Fruit fly (Drosophila melanogaster) whole organism, prepupa: Measurements from ENCODE around the gene dmrt93B.

Experiments used
- Blimp-1 ChIP-seq: fragments of 200-800 bp; sonication (Bioruptor generic); optimal IDR thresholded peaks from 3 replicates; lab custom pipeline; 2017; ENCODE audit warnings: missing biosample characterization, missing genetic modification characterization, mild to moderate bottlenecking, moderate library complexity, missing genetic modification reagents
- CG10669 ChIP-seq: fragments of 200-800 bp; sonication (Bioruptor generic); optimal IDR thresholded peaks from 3 replicates; lab custom pipeline; 2018; ENCODE audit warnings: missing biosample characterization, mild to moderate bottlenecking, missing genetic modification characterization, moderate library complexity
- CG11294 ChIP-seq: fragments of 200-800 bp; sonication (Bioruptor generic); IDR thresholded peaks from 2 replicates; pipeline ENCODE4 v1.3.6; 2022; ENCODE audit warnings: missing biosample characterization, missing genetic modification characterization
- CG11762 ChIP-seq: fragments of 200-800 bp; sonication (Bioruptor generic); optimal IDR thresholded peaks from 3 replicates; lab custom pipeline; 2016; ENCODE audit warnings: missing biosample characterization, missing genetic modification characterization; ENCODE audit not compliant: insufficient read depth
- CG11902 ChIP-seq: fragments of 200-800 bp; sonication (Bioruptor generic); optimal IDR thresholded peaks from 3 replicates; lab custom pipeline; 2016; ENCODE audit warnings: missing biosample characterization, missing genetic modification characterization
- CG15336 ChIP-seq: fragments of 200-800 bp; sonication (Bioruptor generic); IDR thresholded peaks from 2 replicates; pipeline ENCODE4 v1.3.6; 2022; ENCODE audit warnings: missing biosample characterization, missing genetic modification characterization
- CG1621 ChIP-seq: fragments of 200-800 bp; sonication (Bioruptor generic); optimal IDR thresholded peaks from 3 replicates; lab custom pipeline; 2018; ENCODE audit warnings: missing biosample characterization, mild to moderate bottlenecking, missing genetic modification characterization
- CG16779 ChIP-seq: fragments of 200-800 bp; sonication (Bioruptor generic); optimal IDR thresholded peaks from 3 replicates; lab custom pipeline; 2017; ENCODE audit warnings: missing biosample characterization, mild to moderate bottlenecking, missing genetic modification characterization
- CG3032 ChIP-seq: fragments of 200-800 bp; optimal IDR thresholded peaks from 2 replicates; lab custom pipeline; 2019; ENCODE audit warnings: missing biosample characterization, mild to moderate bottlenecking, missing genetic modification characterization, moderate library complexity
- CG31627 ChIP-seq: fragments of 200-800 bp; sonication (Bioruptor generic); optimal IDR thresholded peaks from 3 replicates; lab custom pipeline; 2016; ENCODE audit warnings: missing biosample characterization, missing genetic modification characterization
- CG32006 ChIP-seq: fragments of 200-800 bp; sonication (Bioruptor generic); optimal IDR thresholded peaks from 3 replicates; lab custom pipeline; 2017; ENCODE audit warnings: missing biosample characterization, mild to moderate bottlenecking, missing genetic modification characterization
- CG34406 ChIP-seq: fragments of 200-800 bp; sonication (Bioruptor generic); optimal IDR thresholded peaks from 3 replicates; lab custom pipeline; 2016; ENCODE audit warnings: missing biosample characterization, missing genetic modification characterization
- CG3919 ChIP-seq: fragments of 200-800 bp; sonication (Bioruptor generic); optimal IDR thresholded peaks from 3 replicates; lab custom pipeline; 2016; ENCODE audit warnings: missing biosample characterization, missing genetic modification characterization
- CG4318 ChIP-seq: fragments of 200-800 bp; sonication (Bioruptor generic); optimal IDR thresholded peaks from 3 replicates; lab custom pipeline; 2017; ENCODE audit warnings: missing biosample characterization, mild to moderate bottlenecking, missing genetic modification characterization
- CG6276 ChIP-seq: fragments of 200-800 bp; sonication (Bioruptor generic); optimal IDR thresholded peaks from 2 replicates; lab custom pipeline; 2017; ENCODE audit warnings: missing biosample characterization, mild to moderate bottlenecking, missing genetic modification characterization
- CG6792 ChIP-seq: fragments of 200-800 bp; sonication (Bioruptor generic); optimal IDR thresholded peaks from 3 replicates; lab custom pipeline; 2016; ENCODE audit warnings: missing biosample characterization, missing genetic modification characterization
- CG6854 ChIP-seq: fragments of 200-800 bp; sonication (Bioruptor generic); optimal IDR thresholded peaks from 2 replicates; lab custom pipeline; 2017; ENCODE audit warnings: missing biosample characterization, mild to moderate bottlenecking, missing genetic modification characterization
- CG7368 ChIP-seq: fragments of 200-800 bp; sonication (Bioruptor generic); optimal IDR thresholded peaks from 3 replicates; lab custom pipeline; 2016; ENCODE audit warnings: missing biosample characterization, missing genetic modification characterization
- CG8119 ChIP-seq: fragments of 200-800 bp; sonication (Bioruptor generic); IDR thresholded peaks from 3 replicates; pipeline ENCODE4 v1.3.6; 2022; ENCODE audit warnings: missing biosample characterization, missing genetic modification characterization
- CG8632 ChIP-seq: fragments of 200-800 bp; sonication (Bioruptor generic); optimal IDR thresholded peaks from 3 replicates; lab custom pipeline; 2016; ENCODE audit warnings: missing biosample characterization, missing genetic modification characterization
- CG9139 ChIP-seq: fragments of 200-800 bp; sonication (Bioruptor generic); optimal IDR thresholded peaks from 3 replicates; lab custom pipeline; 2017; ENCODE audit warnings: missing biosample characterization, mild to moderate bottlenecking, missing genetic modification characterization
- Eip75B ChIP-seq: fragments of 200-800 bp; sonication (Bioruptor generic); optimal IDR thresholded peaks from 3 replicates; lab custom pipeline; 2016; ENCODE audit warnings: missing biosample characterization, missing genetic modification characterization
- Eip93F ChIP-seq: fragments of 200-800 bp; sonication (Bioruptor generic); optimal IDR thresholded peaks from 2 replicates; lab custom pipeline; 2016; ENCODE audit warnings: missing biosample characterization, mild to moderate bottlenecking, missing genetic modification characterization
- Ets21C ChIP-seq: fragments of 200-800 bp; sonication (Bioruptor generic); optimal IDR thresholded peaks from 3 replicates; lab custom pipeline; 2016; ENCODE audit warnings: missing biosample characterization, missing genetic modification characterization
- Ets96B ChIP-seq: fragments of 200-800 bp; optimal IDR thresholded peaks from 2 replicates; lab custom pipeline; 2019; ENCODE audit warnings: missing biosample characterization, mild to moderate bottlenecking, missing genetic modification characterization, moderate library complexity
- Gug ChIP-seq: fragments of 200-800 bp; sonication (Bioruptor generic); IDR thresholded peaks from 2 replicates; pipeline ENCODE4 v1.3.6; 2022; ENCODE audit warnings: missing biosample characterization, missing genetic modification characterization
- Hr38 ChIP-seq: sonication (Bioruptor generic); optimal IDR thresholded peaks from 2 replicates; lab custom pipeline; 2016; ENCODE audit warnings: missing biosample characterization, missing genetic modification characterization
- Hr39 ChIP-seq: fragments of 200-800 bp; sonication (Bioruptor generic); optimal IDR thresholded peaks from 2 replicates; lab custom pipeline; 2016; ENCODE audit warnings: missing biosample characterization, missing genetic modification characterization
- Met ChIP-seq: fragments of 200-800 bp; sonication (Bioruptor generic); optimal IDR thresholded peaks from 3 replicates; lab custom pipeline; 2016; ENCODE audit warnings: missing biosample characterization, missing genetic modification characterization
- OdsH ChIP-seq: fragments of 200-800 bp; sonication (Bioruptor generic); optimal IDR thresholded peaks from 3 replicates; lab custom pipeline; 2016; ENCODE audit warnings: missing biosample characterization, missing genetic modification characterization
- Smox ChIP-seq: fragments of 200-800 bp; sonication (Bioruptor generic); optimal IDR thresholded peaks from 3 replicates; lab custom pipeline; 2016; ENCODE audit warnings: missing biosample characterization, missing genetic modification characterization
- Sox102F ChIP-seq: fragments of 200-800 bp; sonication (Bioruptor generic); optimal IDR thresholded peaks from 2 replicates; lab custom pipeline; 2016; ENCODE audit warnings: missing biosample characterization, mild to moderate bottlenecking, missing genetic modification characterization
- Sox14 ChIP-seq: fragments of 200-800 bp; sonication (Bioruptor generic); optimal IDR thresholded peaks from 3 replicates; lab custom pipeline; 2016; ENCODE audit warnings: missing biosample characterization, missing genetic modification characterization
- Sox15 ChIP-seq: fragments of 200-800 bp; sonication (Bioruptor generic); optimal IDR thresholded peaks from 3 replicates; lab custom pipeline; 2016; ENCODE audit warnings: missing biosample characterization, missing genetic modification characterization
- acj6 ChIP-seq: fragments of 200-800 bp; sonication (Bioruptor generic); optimal IDR thresholded peaks from 3 replicates; lab custom pipeline; 2016; ENCODE audit warnings: missing biosample characterization, missing genetic modification characterization
- cyc ChIP-seq: fragments of 200-800 bp; sonication (Bioruptor generic); optimal IDR thresholded peaks from 3 replicates; lab custom pipeline; 2016; ENCODE audit warnings: missing biosample characterization, missing genetic modification characterization
- dsx ChIP-seq: fragments of 200-800 bp; optimal IDR thresholded peaks from 3 replicates; lab custom pipeline; 2019; ENCODE audit warnings: missing biosample characterization, mild to moderate bottlenecking, missing genetic modification characterization, moderate library complexity; ENCODE audit not compliant: poor library complexity, severe bottlenecking
- eg ChIP-seq: fragments of 200-800 bp; sonication (Bioruptor generic); IDR thresholded peaks from 3 replicates; pipeline ENCODE4 v1.3.6; 2022; ENCODE audit warnings: missing biosample characterization, missing genetic modification characterization
- fd59A ChIP-seq: fragments of 200-800 bp; sonication (Bioruptor generic); optimal IDR thresholded peaks from 2 replicates; lab custom pipeline; 2017; ENCODE audit warnings: missing biosample characterization, mild to moderate bottlenecking, missing genetic modification characterization, missing genetic modification reagents
- fkh ChIP-seq: fragments of 200-800 bp; sonication (Bioruptor generic); optimal IDR thresholded peaks from 3 replicates; lab custom pipeline; 2017; ENCODE audit warnings: missing biosample characterization, mild to moderate bottlenecking, missing genetic modification characterization, moderate library complexity
- lz ChIP-seq: fragments of 200-800 bp; sonication (Bioruptor generic); optimal IDR thresholded peaks from 3 replicates; lab custom pipeline; 2016; ENCODE audit warnings: missing biosample characterization, missing genetic modification characterization
- pdm3 ChIP-seq: fragments of 200-800 bp; sonication (Bioruptor generic); optimal IDR thresholded peaks from 3 replicates; lab custom pipeline; 2016; ENCODE audit warnings: missing biosample characterization, missing genetic modification characterization
- salr ChIP-seq, 2 experiments: fragments of 200-800 bp; sonication (Bioruptor generic); optimal IDR thresholded peaks; 3 replicates each; lab custom pipeline; 2016 to 2018; ENCODE audit warnings: missing biosample characterization in 2 of 2, missing genetic modification characterization in 2 of 2, mild to moderate bottlenecking in 1 of 2
- ss ChIP-seq, 2 experiments: fragments of 200-800 bp; sonication (Bioruptor generic); optimal IDR thresholded peaks; 2 replicates in 1 of 2; 3 replicates in 1 of 2; lab custom pipeline; 2017 to 2018; ENCODE audit warnings: mild to moderate bottlenecking in 2 of 2, missing biosample characterization in 2 of 2, missing genetic modification characterization in 2 of 2, moderate library complexity in 1 of 2
- svp ChIP-seq: fragments of 200-800 bp; sonication (Bioruptor generic); peaks from one replicate; lab custom pipeline; 2016; ENCODE audit warnings: missing biosample characterization, missing genetic modification characterization
- topi ChIP-seq: fragments of 200-800 bp; sonication (Bioruptor generic); optimal IDR thresholded peaks from 3 replicates; lab custom pipeline; 2016; ENCODE audit warnings: missing biosample characterization, missing genetic modification characterization
- vri ChIP-seq: fragments of 200-800 bp; sonication (Bioruptor generic); optimal IDR thresholded peaks from 3 replicates; lab custom pipeline; 2016; ENCODE audit warnings: missing biosample characterization, mild to moderate bottlenecking, missing genetic modification characterization

dmrt93B gene

dm6 chr3R:21111046-21111480 is 37.3 kb downstream of the dmrt93B start, which contains the start of gene Rab11 (continued):
- TF ChIP-seq lz (GFP tag; lab: Kevin White, UChicago): peak; percentile 45
- no peak for TF ChIP-seq CG7368 (GFP tag; lab: Kevin White, UChicago)
- no peak for TF ChIP-seq ss (GFP tag; optimal IDR thresholded peaks at IDR 0.05; lab: Kevin White, UChicago)
- peak; percentile 47 for TF ChIP-seq Met
- TF ChIP-seq CG6792 (GFP tag; lab: Kevin White, UChicago): peak; percentile 31
- TF ChIP-seq Eip93F: no peak
- no peak for TF ChIP-seq CG16779 (tag; lab: Kevin White, UChicago)
- TF ChIP-seq OdsH (GFP tag; lab: Kevin White, UChicago): peak; percentile 52
- TF ChIP-seq CG31627 (GFP tag; lab: Kevin White, UChicago): peak; percentile 48
- TF ChIP-seq Blimp-1: no peak
- TF ChIP-seq svp: peak; percentile 52
- TF ChIP-seq CG34406 (GFP tag; lab: Kevin White, UChicago): no peak
- no peak for TF ChIP-seq CG6854 (GFP tag; lab: Kevin White, UChicago)
- peak; percentile 27 for TF ChIP-seq CG32006 (GFP tag; lab: Kevin White, UChicago)
- no peak for TF ChIP-seq CG9139 (GFP tag; lab: Kevin White, UChicago)
- peak; percentile 41 for TF ChIP-seq CG3032 (tag; lab: Kevin White, UChicago)
- peak; percentile 17 for TF ChIP-seq Sox15 (GFP tag; lab: Kevin White, UChicago)
- no peak for TF ChIP-seq eg
- TF ChIP-seq Hr39 (GFP tag; lab: Kevin White, UChicago): peak; percentile 47
- TF ChIP-seq CG11762 (GFP tag; lab: Kevin White, UChicago): peak; percentile 1
- peak; percentile 11 for TF ChIP-seq CG8632
- no peak for TF ChIP-seq CG10669 (GFP tag; lab: Kevin White, UChicago)
- no peak for TF ChIP-seq Smox (GFP tag; lab: Kevin White, UChicago)
- TF ChIP-seq Sox14: peak; percentile 39
- peak; percentile 48 for TF ChIP-seq CG3919
- TF ChIP-seq fd59A (GFP tag; lab: Kevin White, UChicago): no peak

- TF ChIP-seq Sox14: peak; percentile 80
- TF ChIP-seq acj6 (GFP tag; lab: Kevin White, UChicago): peak; percentile 51
- peak; percentile 52 for TF ChIP-seq topi (GFP tag; lab: Kevin White, UChicago)
- TF ChIP-seq CG10669 (GFP tag; lab: Kevin White, UChicago): peak; percentile 12
- TF ChIP-seq CG6792 (GFP tag; lab: Kevin White, UChicago): peak; percentile 23
- TF ChIP-seq Sox102F: peak; percentile 68
- TF ChIP-seq CG15336 (GFP tag; lab: Robert Waterston, UW): peak; percentile 40; the same call in 1 of the 2 replicates
- TF ChIP-seq vri (GFP tag; lab: Kevin White, UChicago): no peak
- 0 out of 2 replicates have a peak, but pooled peaks have one; percentile 25 for TF ChIP-seq Gug (GFP tag; lab: Robert Waterston, UW)
- peak in 1 of 2 experiments; percentile 12 for TF ChIP-seq salr (GFP tag; optimal IDR thresholded peaks at IDR 0.05; lab: Kevin White, UChicago)
- TF ChIP-seq CG11294 (GFP tag; lab: Robert Waterston, UW): no peak
- TF ChIP-seq CG6276 (GFP tag; lab: Kevin White, UChicago): peak; percentile 60
- no peak for TF ChIP-seq Ets21C
- peak; percentile 31 for TF ChIP-seq cyc (GFP tag; lab: Kevin White, UChicago)
- no peak for TF ChIP-seq pdm3
- TF ChIP-seq CG16779 (tag; lab: Kevin White, UChicago): peak; percentile 5
- TF ChIP-seq CG8632: peak; percentile 7
- peak; percentile 49 for TF ChIP-seq Eip75B
- peak; percentile 6 for TF ChIP-seq Blimp-1
- TF ChIP-seq Hr39 (GFP tag; lab: Kevin White, UChicago): peak; percentile 56
- no peak for TF ChIP-seq fd59A (GFP tag; lab: Kevin White, UChicago)
- TF ChIP-seq fkh (GFP tag; lab: Kevin White, UChicago): no peak
- TF ChIP-seq Hr38 (GFP tag; lab: Kevin White, UChicago): no peak
- peak; percentile 0 for TF ChIP-seq CG11902
- TF ChIP-seq dsx (GFP tag; lab: Kevin White, UChicago): no peak
- peak; percentile 45; the same call in 2 of the 3 replicates for TF ChIP-seq CG8119 (GFP tag; lab: Robert Waterston, UW)
- no peak for TF ChIP-seq CG1621
- no peak; the same call in 2 of the 3 replicates for TF ChIP-seq eg
- TF ChIP-seq Ets96B (tag; lab: Kevin White, UChicago): peak; percentile 6
- TF ChIP-seq CG32006 (GFP tag; lab: Kevin White, UChicago): peak; percentile 78
- peak; percentile 42 for TF ChIP-seq CG4318 (GFP tag; lab: Kevin White, UChicago)
These were observed 38.3 kb downstream of the dmrt93B start for dm6 chr3R:21111964-21112740.
